Fruit fly (Drosophila melanogaster): ENCODE measurements around the gene CG18628.

Gene CG18628

DNA sequence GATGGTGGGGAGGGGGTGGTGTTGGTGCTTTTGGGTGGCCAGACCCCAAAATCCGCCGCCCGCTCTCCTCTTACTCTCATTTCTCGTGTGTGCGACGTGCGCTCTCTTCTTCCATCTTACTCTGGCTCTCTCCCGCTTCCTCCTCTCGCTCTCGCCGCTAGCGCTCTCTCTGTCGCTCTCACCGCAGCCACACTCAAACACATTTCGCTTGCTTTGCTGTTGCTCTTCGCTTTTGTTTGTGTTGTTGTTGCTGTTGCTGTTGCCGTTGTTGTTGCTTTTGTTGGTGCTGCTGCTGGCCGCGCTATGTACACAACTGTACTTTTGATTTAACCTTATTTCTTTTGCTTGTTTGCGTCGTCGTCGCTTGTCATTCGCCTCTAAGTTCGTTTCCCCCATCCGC is 42.3 kb downstream of the CG18628 start (continued):
- TF ChIP-seq CG9215 (GFP tag; IDR thresholded peaks at IDR 0.05) (no peak), CG6689 (GFP tag; IDR thresholded peaks at IDR 0.05) (no peak), CG1602 (GFP tag; optimal IDR thresholded peaks at IDR 0.05) (no peak), twi (tag; optimal IDR thresholded peaks at IDR 0.05) (no peak), so (GFP tag; IDR thresholded peaks at IDR 0.05) (peak; percentile 31; the same call in 2 of the 3 replicates), sob (GFP tag; IDR thresholded peaks at IDR 0.05) (no peak), vvl (GFP tag; IDR thresholded peaks at IDR 0.05) (peak; percentile 50; the same call in 1 of the 2 replicates), CG1832 (GFP tag; optimal IDR thresholded peaks at IDR 0.05) (peak; percentile 87), repo (GFP tag; optimal IDR thresholded peaks at IDR 0.05) (no peak), Six4 (GFP tag; optimal IDR thresholded peaks at IDR 0.05) (no peak), ttk (GFP tag; IDR thresholded peaks at IDR 0.05) (no peak), cwo (GFP tag; optimal IDR thresholded peaks at IDR 0.05) (no peak), CG17568 (GFP tag; optimal IDR thresholded peaks at IDR 0.05) (no peak), NC2β (GFP tag; optimal IDR thresholded peaks at IDR 0.05) (no peak), ftz-f1 (GFP tag; optimal IDR thresholded peaks at IDR 0.05) (no peak), ash1 (GFP tag; optimal IDR thresholded peaks at IDR 0.05) (no peak), CG2678 (tag; optimal IDR thresholded peaks at IDR 0.05) (peak; percentile 4), CG7839 (tag; optimal IDR thresholded peaks at IDR 0.05) (no peak), gcm (GFP tag; optimal IDR thresholded peaks at IDR 0.05) (no peak), CG11456 (GFP tag; IDR thresholded peaks at IDR 0.05) (no peak), E2f2 (GFP tag; IDR thresholded peaks at IDR 0.05) (no peak; the same call in 1 of the 2 replicates), CG17385 (GFP tag; optimal IDR thresholded peaks at IDR 0.05) (peak; percentile 23), Spps (tag; optimal IDR thresholded peaks at IDR 0.05) (no peak), Deaf1 (tag; optimal IDR thresholded peaks at IDR 0.05) (peak; percentile 13), sens (GFP tag) (peak; percentile 69), odd (GFP tag; optimal IDR thresholded peaks at IDR 0.05) (no peak), CG2116 (GFP tag; optimal IDR thresholded peaks at IDR 0.05) (no peak), oc (tag; optimal IDR thresholded peaks at IDR 0.05) (no peak), bowl (GFP tag; IDR thresholded peaks at IDR 0.05) (no peak), gsb (GFP tag; IDR thresholded peaks at IDR 0.05) (no peak), pum (GFP tag; optimal IDR thresholded peaks at IDR 0.05) (no peak), dmrt11E (tag; optimal IDR thresholded peaks at IDR 0.05) (no peak), CG15514 (GFP tag; optimal IDR thresholded peaks at IDR 0.05) (peak; percentile 25), CG11695 (GFP tag; IDR thresholded peaks at IDR 0.05) (0 out of 3 replicates have a peak, but pooled peaks have one; percentile 7), Dll (GFP tag; IDR thresholded peaks at IDR 0.05; ENCODE audit: partially characterized antibody) (peak; percentile 54; the same call in 2 of the 4 replicates), CG8089 (GFP tag; optimal IDR thresholded peaks at IDR 0.05) (peak; percentile 5), CG32767 (GFP tag; IDR thresholded peaks at IDR 0.05) (no peak), Mrtf (GFP tag; IDR thresholded peaks at IDR 0.05) (no peak), lola (GFP tag; optimal IDR thresholded peaks at IDR 0.05) (no peak), salm (tag; optimal IDR thresholded peaks at IDR 0.05) (no peak), CG8924 (tag; optimal IDR thresholded peaks at IDR 0.05) (no peak), CG16813 (GFP tag; IDR thresholded peaks at IDR 0.05; ENCODE audit: partially characterized antibody) (no peak), pan (optimal IDR thresholded peaks at IDR 0.05) (no peak), pan (GFP tag; optimal IDR thresholded peaks at IDR 0.05 in 1 of 2, IDR thresholded peaks at IDR 0.05 in 1 of 2) (peak in 1 of 2 experiments; percentile 44), CG4404 (GFP tag; IDR thresholded peaks at IDR 0.05) (no peak), CG12104 (GFP tag; optimal IDR thresholded peaks at IDR 0.05) (no peak), Bteb2 (GFP tag; optimal IDR thresholded peaks at IDR 0.05) (no peak), CG15601 (tag; optimal IDR thresholded peaks at IDR 0.05) (no peak), CG9817 (tag; optimal IDR thresholded peaks at IDR 0.05) (no peak), zen2 (GFP tag; IDR thresholded peaks at IDR 0.05; ENCODE audit: partially characterized antibody) (no peak), E2f1 (GFP tag; IDR thresholded peaks at IDR 0.05) (no peak), seq (GFP tag; IDR thresholded peaks at IDR 0.05) (peak; percentile 11; the same call in 1 of the 2 replicates)
